Worm (Caenorhabditis elegans) whole organism, L2 larva: ENCODE data around the gene mrpl-21.

ENCODE experiments used
- C34F6.9 ChIP-seq: fragments of 150-350 bp; optimal IDR thresholded peaks from 2 replicates; lab custom pipeline; 2014; ENCODE audit warnings: missing biosample characterization, missing genetic modification characterization
- F13H6.1 ChIP-seq: sonication (generic microtip); optimal IDR thresholded peaks from 2 replicates; lab custom pipeline; 2016; ENCODE audit warnings: missing genetic modification characterization, missing compliant biosample characterization
- R02D3.7 ChIP-seq: fragments of 150-350 bp; optimal IDR thresholded peaks from 2 replicates; lab custom pipeline; 2014; ENCODE audit warnings: missing biosample characterization, missing genetic modification characterization
- Y55F3AM.14 ChIP-seq: fragments of 200-800 bp; sonication (Bioruptor generic); optimal IDR thresholded peaks from 2 replicates; lab custom pipeline; 2018; ENCODE audit warnings: mild to moderate bottlenecking, missing genetic modification characterization, missing compliant biosample characterization
- ZK546.5 ChIP-seq: sonication (generic microtip); optimal IDR thresholded peaks from 2 replicates; lab custom pipeline; 2017; ENCODE audit warnings: missing biosample characterization, missing genetic modification characterization
- aly-2 ChIP-seq: fragments of 150-350 bp; optimal IDR thresholded peaks from 2 replicates; lab custom pipeline; 2014; ENCODE audit warnings: missing biosample characterization, missing genetic modification characterization
- ama-1 ChIP-seq: fragments of 150-350 bp; optimal IDR thresholded peaks from 2 replicates; lab custom pipeline; 2018; ENCODE audit warnings: inconsistent platforms
- blmp-1 ChIP-seq: sonication (generic microtip); optimal IDR thresholded peaks from 2 replicates; lab custom pipeline; 2017; ENCODE audit warnings: missing genetic modification characterization, mild to moderate bottlenecking, missing compliant biosample characterization, antibody characterized with exemption, moderate library complexity; ENCODE audit not compliant: insufficient read depth
- crh-2 ChIP-seq: sonication (generic microtip); optimal IDR thresholded peaks from 2 replicates; lab custom pipeline; 2017; ENCODE audit warnings: missing biosample characterization, missing genetic modification characterization
- dmd-4 ChIP-seq: sonication (generic microtip); optimal IDR thresholded peaks from 2 replicates; lab custom pipeline; 2017; ENCODE audit warnings: missing biosample characterization, missing genetic modification characterization
- elt-1 ChIP-seq: fragments of 150-350 bp; optimal IDR thresholded peaks from 2 replicates; lab custom pipeline; 2014; ENCODE audit warnings: missing biosample characterization, missing genetic modification characterization
- elt-3 ChIP-seq: sonication (generic microtip); optimal IDR thresholded peaks from 2 replicates; lab custom pipeline; 2017; ENCODE audit warnings: missing biosample characterization, missing genetic modification characterization
- fos-1 ChIP-seq: fragments of 150-350 bp; optimal IDR thresholded peaks from 2 replicates; lab custom pipeline; 2014; ENCODE audit warnings: missing biosample characterization, missing genetic modification characterization
- gmeb-1 ChIP-seq: fragments of 150-350 bp; optimal IDR thresholded peaks from 2 replicates; lab custom pipeline; 2014; ENCODE audit warnings: missing biosample characterization, missing genetic modification characterization
- lin-11 ChIP-seq: fragments of 150-350 bp; sonication (generic microtip); optimal IDR thresholded peaks from 2 replicates; lab custom pipeline; 2014; ENCODE audit warnings: missing biosample characterization, missing genetic modification characterization, inconsistent platforms, mixed read lengths
- lin-13 ChIP-seq: fragments of 150-350 bp; optimal IDR thresholded peaks from 2 replicates; lab custom pipeline; 2014; ENCODE audit warnings: missing biosample characterization, missing genetic modification reagents, missing genetic modification characterization
- lin-39 ChIP-seq: fragments of 150-350 bp; optimal IDR thresholded peaks from 2 replicates; lab custom pipeline; 2014; ENCODE audit warnings: missing biosample characterization, missing genetic modification reagents, missing genetic modification characterization
- lsy-2 ChIP-seq, 2 experiments: fragments of 150-350 bp in 1 of 2; sonication (generic microtip) in 1 of 2; optimal IDR thresholded peaks; 2 replicates each; lab custom pipeline; 2014 to 2017; ENCODE audit warnings: missing biosample characterization in 2 of 2, missing genetic modification characterization in 2 of 2
- mab-5 ChIP-seq: fragments of 150-350 bp; optimal IDR thresholded peaks from 2 replicates; lab custom pipeline; 2014; ENCODE audit warnings: missing biosample characterization, missing genetic modification characterization
- mdl-1 ChIP-seq, 2 experiments: fragments of 150-350 bp in 1 of 2; sonication (generic microtip) in 1 of 2; optimal IDR thresholded peaks; 2 replicates each; lab custom pipeline; 2017; ENCODE audit warnings: missing biosample characterization in 2 of 2, missing genetic modification characterization in 2 of 2
- nhr-10 ChIP-seq: sonication (generic microtip); optimal IDR thresholded peaks from 2 replicates; lab custom pipeline; 2017; ENCODE audit warnings: missing biosample characterization, missing genetic modification characterization
- nhr-11 ChIP-seq: fragments of 150-350 bp; optimal IDR thresholded peaks from 2 replicates; lab custom pipeline; 2014; ENCODE audit warnings: missing biosample characterization, missing genetic modification characterization
- nhr-12 ChIP-seq: fragments of 150-350 bp; optimal IDR thresholded peaks from 2 replicates; lab custom pipeline; 2014; ENCODE audit warnings: missing biosample characterization, missing genetic modification characterization
- nhr-129 ChIP-seq: fragments of 150-350 bp; optimal IDR thresholded peaks from 2 replicates; lab custom pipeline; 2014; ENCODE audit warnings: missing biosample characterization, missing genetic modification characterization
- nhr-21 ChIP-seq: fragments of 150-350 bp; optimal IDR thresholded peaks from 2 replicates; lab custom pipeline; 2014; ENCODE audit warnings: missing biosample characterization, missing genetic modification characterization
- nhr-23 ChIP-seq: fragments of 150-350 bp; optimal IDR thresholded peaks from 2 replicates; lab custom pipeline; 2014; ENCODE audit warnings: missing biosample characterization, missing genetic modification reagents, missing genetic modification characterization
- nhr-237 ChIP-seq: fragments of 150-350 bp; optimal IDR thresholded peaks from 2 replicates; lab custom pipeline; 2014; ENCODE audit warnings: missing biosample characterization, missing genetic modification characterization
- nhr-25 ChIP-seq: fragments of 150-350 bp; sonication (generic microtip); optimal IDR thresholded peaks from 3 replicates; lab custom pipeline; 2014; ENCODE audit warnings: missing biosample characterization, missing genetic modification characterization
- nhr-6 ChIP-seq: fragments of 150-350 bp; optimal IDR thresholded peaks from 2 replicates; lab custom pipeline; 2014; ENCODE audit warnings: missing biosample characterization, missing genetic modification characterization
- nhr-77 ChIP-seq: fragments of 150-350 bp; optimal IDR thresholded peaks from 2 replicates; lab custom pipeline; 2014; ENCODE audit warnings: missing biosample characterization, missing genetic modification characterization
- sem-4 ChIP-seq: fragments of 150-350 bp; optimal IDR thresholded peaks from 2 replicates; lab custom pipeline; 2014; ENCODE audit warnings: missing biosample characterization, missing genetic modification reagents, missing genetic modification characterization
- skn-1 ChIP-seq: sonication (generic microtip); optimal IDR thresholded peaks from 2 replicates; lab custom pipeline; 2017; ENCODE audit warnings: missing biosample characterization, missing genetic modification characterization
- sma-3 ChIP-seq: sonication (generic microtip); optimal IDR thresholded peaks from 2 replicates; lab custom pipeline; 2016; ENCODE audit warnings: missing genetic modification reagents, missing genetic modification characterization, missing compliant biosample characterization
- sma-9 ChIP-seq, 2 experiments: fragments of 150-350 bp in 1 of 2; sonication (generic microtip) in 1 of 2; optimal IDR thresholded peaks; 2 replicates each; lab custom pipeline; 2014 to 2016; ENCODE audit warnings: missing genetic modification characterization in 2 of 2, mild to moderate bottlenecking in 1 of 2, missing biosample characterization in 1 of 2, missing compliant biosample characterization in 1 of 2, missing genetic modification reagents in 1 of 2, moderate library complexity in 1 of 2
- snpc-4 ChIP-seq: fragments of 150-350 bp; optimal IDR thresholded peaks from 2 replicates; lab custom pipeline; 2014; ENCODE audit warnings: missing biosample characterization, missing genetic modification characterization
- unc-55 ChIP-seq: fragments of 150-350 bp; sonication (generic microtip); optimal IDR thresholded peaks from 3 replicates; lab custom pipeline; 2014; ENCODE audit warnings: missing biosample characterization, missing genetic modification reagents, missing genetic modification characterization
- unc-62 ChIP-seq: fragments of 150-350 bp; optimal IDR thresholded peaks from 2 replicates; lab custom pipeline; 2014; ENCODE audit warnings: missing biosample characterization, missing genetic modification reagents, missing genetic modification characterization
- zag-1 ChIP-seq: fragments of 150-350 bp; optimal IDR thresholded peaks from 2 replicates; lab custom pipeline; 2014; ENCODE audit warnings: missing biosample characterization, missing genetic modification characterization
- ztf-1 ChIP-seq: fragments of 200-800 bp; sonication (Bioruptor generic); conservative IDR thresholded peaks from 2 replicates; pipeline ENCODE4 v1.3.6; 2022; ENCODE audit warnings: missing genetic modification characterization, missing compliant biosample characterization
- ztf-11 ChIP-seq: sonication (generic microtip); optimal IDR thresholded peaks from 2 replicates; lab custom pipeline; 2017; ENCODE audit warnings: missing biosample characterization, missing genetic modification characterization

The mrpl-21 gene

DNA sequence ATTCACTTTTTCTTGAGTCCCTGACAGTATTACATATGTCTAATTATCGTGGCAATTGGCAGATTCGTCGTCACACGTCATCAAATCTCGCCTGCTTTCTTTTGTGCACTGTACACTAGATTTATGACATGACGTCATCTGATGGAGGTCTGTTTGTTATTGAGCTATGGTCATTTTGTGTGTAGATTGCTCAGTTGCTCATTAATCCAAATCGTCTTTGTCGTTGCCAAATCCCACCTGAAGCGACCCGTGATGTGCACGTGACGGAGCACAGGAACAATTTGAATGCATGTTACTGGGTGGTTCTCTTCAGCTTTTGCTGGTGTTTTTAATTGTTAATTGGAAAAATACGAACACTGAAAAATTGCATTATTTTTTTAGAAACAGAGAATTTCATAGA, 29.5 kb upstream of the mrpl-21 start:
- TF ChIP-seq C34F6.9 = no peak
- TF ChIP-seq R02D3.7 (tag; lab: Kevin White, UChicago) = no peak
- TF ChIP-seq aly-2 = no peak
- no peak for TF ChIP-seq nhr-77 (tag; lab: Kevin White, UChicago)
- no peak for TF ChIP-seq elt-1 (tag; lab: Kevin White, UChicago)
- TF ChIP-seq nhr-10 (tag; lab: Kevin White, UChicago) = no peak

DNA sequence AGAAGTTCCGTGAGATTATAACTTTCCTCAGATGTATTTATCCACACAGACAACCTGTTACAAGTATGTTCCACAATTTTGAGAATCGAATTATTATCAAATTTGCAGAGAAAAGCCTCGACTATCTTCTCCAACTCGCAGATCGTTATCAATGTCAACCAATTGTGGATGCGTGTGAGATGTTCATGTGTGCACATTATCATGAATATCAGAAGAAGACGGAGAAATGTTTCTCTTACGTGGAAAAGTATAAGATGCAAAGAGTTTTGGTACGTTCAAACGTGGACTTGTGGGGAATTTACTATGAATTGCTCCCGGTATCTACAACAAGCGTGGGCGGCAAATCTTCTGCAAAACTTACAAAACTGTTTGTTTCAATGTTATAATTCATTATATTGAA, 27.7 kb upstream of the mrpl-21 start:
- TF ChIP-seq nhr-12 = no peak
- TF ChIP-seq nhr-77 (tag; lab: Kevin White, UChicago) = no peak
- no peak for TF ChIP-seq nhr-10 (tag; lab: Kevin White, UChicago)
- no peak for TF ChIP-seq lin-11 (tag; lab: Kevin White, UChicago)
- TF ChIP-seq nhr-6 (tag; lab: Kevin White, UChicago) = no peak
- TF ChIP-seq sem-4 (tag; lab: Kevin White, UChicago) = no peak
- TF ChIP-seq ztf-11 (tag; lab: Kevin White, UChicago) = no peak
- no peak for TF ChIP-seq gmeb-1

DNA sequence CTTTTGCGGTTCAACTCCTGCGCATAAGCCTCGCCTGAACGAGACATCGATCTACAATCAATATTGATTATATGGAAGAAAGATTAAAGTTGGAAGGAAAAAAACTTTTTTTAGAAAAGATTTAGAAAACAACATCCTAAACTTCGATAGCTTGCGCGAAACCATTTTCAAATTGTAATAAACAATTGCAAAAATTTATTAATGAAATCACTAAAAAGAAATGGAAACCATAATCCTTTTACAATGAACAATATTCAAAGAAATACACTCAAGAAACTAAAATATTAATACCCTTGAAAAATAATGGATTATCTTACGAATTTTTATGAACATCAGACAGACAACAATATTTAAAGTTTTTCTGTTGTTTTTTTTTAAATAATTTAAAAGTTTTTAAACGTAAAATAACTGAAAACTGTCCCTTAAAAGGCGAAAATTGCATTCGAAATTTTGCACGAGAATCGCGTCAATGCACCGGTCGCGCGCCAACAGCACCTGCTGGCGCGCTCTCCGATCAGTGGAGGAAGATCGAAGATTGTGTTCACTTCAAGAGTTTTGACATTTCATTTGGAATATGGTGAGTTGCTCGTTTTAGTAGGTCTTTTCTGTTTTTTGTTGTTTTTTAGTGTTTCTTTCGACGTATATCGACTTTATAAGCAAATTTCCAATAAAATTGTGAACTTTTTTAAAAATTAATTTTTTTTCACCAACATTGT, 26.0 kb upstream of the mrpl-21 start, which contains the start of the genes sftb-1 and R10E4.1:
Gene sftb-1, minus strand, starts transcription at position 51 of the 716 bp plus-strand sequence.
Gene R10E4.1, plus strand, starts transcription at position 524 of the 716 bp plus-strand sequence.
- TF ChIP-seq unc-55 (GFP tag; lab: Kevin White, UChicago) (peak; percentile 82), sem-4 (tag; lab: Kevin White, UChicago) (peak; percentile 25), ama-1 (peak; percentile 32), nhr-25 (peak; percentile 75), snpc-4 (tag; lab: Kevin White, UChicago) (no peak), aly-2 (no peak), R02D3.7 (tag; lab: Kevin White, UChicago) (no peak), lin-13 (GFP tag; lab: Kevin White, UChicago) (peak; percentile 42), fos-1 (tag; lab: Kevin White, UChicago) (peak; percentile 48), ztf-11 (tag; lab: Kevin White, UChicago) (no peak), nhr-237 (tag; lab: Kevin White, UChicago) (no peak), ZK546.5 (tag; lab: Kevin White, UChicago) (no peak), nhr-129 (peak; percentile 42), dmd-4 (tag; lab: Kevin White, UChicago) (no peak), lin-39 (tag; lab: Kevin White, UChicago) (no peak), ztf-1 (no peak), unc-62 (GFP tag; lab: Kevin White, UChicago) (no peak), skn-1 (no peak), zag-1 (no peak), nhr-11 (tag; lab: Kevin White, UChicago) (no peak), elt-3 (tag; lab: Kevin White, UChicago) (no peak), nhr-21 (tag; lab: Kevin White, UChicago) (peak; percentile 49), nhr-12 (no peak), F13H6.1 (tag; lab: Kevin White, UChicago) (peak; percentile 69), mdl-1 (tag; optimal IDR thresholded peaks at IDR 0.05; lab: Kevin White, UChicago) (no peak), nhr-23 (tag; lab: Kevin White, UChicago) (no peak), C34F6.9 (peak; percentile 78), sma-3 (GFP tag; lab: Kevin White, UChicago) (peak; percentile 66), crh-2 (peak; percentile 78), sma-9 (GFP tag; optimal IDR thresholded peaks at IDR 0.05; lab: Kevin White, UChicago) (peak; percentile 83), sma-9 (tag; optimal IDR thresholded peaks at IDR 0.05; lab: Kevin White, UChicago) (no peak), lsy-2 (tag; optimal IDR thresholded peaks at IDR 0.05; lab: Kevin White, UChicago) (peak; percentile 77 to 89), lin-11 (tag; lab: Kevin White, UChicago) (peak; percentile 19), blmp-1 (tag; lab: Kevin White, UChicago) (no peak), Y55F3AM.14 (GFP tag; lab: Kevin White, UChicago) (no peak), nhr-10 (tag; lab: Kevin White, UChicago) (no peak), gmeb-1 (peak; percentile 84), mab-5 (tag; lab: Kevin White, UChicago) (peak; percentile 34)
